Worm (Caenorhabditis elegans) whole organism, L1 larva: Measurements from ENCODE around the gene F43C11.8.

ENCODE experiments used
- ama-1 ChIP-seq: fragments of 150-350 bp; optimal IDR thresholded peaks from 2 replicates; lab custom pipeline; 2014
- irx-1 ChIP-seq: sonication (generic microtip); optimal IDR thresholded peaks from 2 replicates; lab custom pipeline; 2016; ENCODE audit warnings: missing genetic modification characterization, missing compliant biosample characterization
- lin-39 ChIP-seq: fragments of 150-350 bp; optimal IDR thresholded peaks from 2 replicates; lab custom pipeline; 2014; ENCODE audit warnings: missing biosample characterization, missing genetic modification reagents, missing genetic modification characterization
- nhr-90 ChIP-seq: sonication (generic microtip); optimal IDR thresholded peaks from 2 replicates; lab custom pipeline; 2016; ENCODE audit warnings: mild to moderate bottlenecking, missing genetic modification characterization, missing compliant biosample characterization; ENCODE audit not compliant: poor library complexity
- snpc-4 ChIP-seq: fragments of 150-350 bp; optimal IDR thresholded peaks from 2 replicates; lab custom pipeline; 2014; ENCODE audit warnings: missing biosample characterization, missing genetic modification characterization
- unc-86 ChIP-seq: sonication (generic microtip); optimal IDR thresholded peaks from 2 replicates; lab custom pipeline; 2016; ENCODE audit warnings: missing genetic modification characterization, missing compliant biosample characterization

ce11 chrII:2288798-2289197 is 43.5 kb upstream of the F43C11.8 start, which contains the start of the genes K09F6.10 and K09F6.13:
- TF ChIP-seq snpc-4, result no peak
- no peak for TF ChIP-seq irx-1 (tag; lab: Kevin White, UChicago)
- no peak for TF ChIP-seq unc-86 (tag; lab: Kevin White, UChicago)
- no peak for TF ChIP-seq ama-1 (lab: Kevin White, UChicago)
- TF ChIP-seq nhr-90 (tag; lab: Kevin White, UChicago), result no peak
- TF ChIP-seq lin-39 (tag; lab: Kevin White, UChicago), result no peak
